Worm (Caenorhabditis elegans) whole organism, L4 larva: Measurements from ENCODE around the gene F25B5.5.

Experiments used
- D1046.2 ChIP-seq: fragments of 200-800 bp; sonication (Bioruptor generic); IDR thresholded peaks from 2 replicates; pipeline ENCODE4 v1.3.6; 2022; ENCODE audit warnings: missing genetic modification characterization, missing compliant biosample characterization
- F10B5.3 ChIP-seq: sonication (generic microtip); optimal IDR thresholded peaks from 2 replicates; lab custom pipeline; 2016; ENCODE audit warnings: mild to moderate bottlenecking, missing genetic modification characterization, missing compliant biosample characterization
- F49E8.2 ChIP-seq: sonication (generic microtip); optimal IDR thresholded peaks from 2 replicates; lab custom pipeline; 2016; ENCODE audit warnings: missing compliant biosample characterization, mild to moderate bottlenecking, missing genetic modification characterization, borderline replicate concordance
- T20F7.1 ChIP-seq: fragments of 200-800 bp; sonication (Bioruptor generic); optimal IDR thresholded peaks from 2 replicates; lab custom pipeline; 2018; ENCODE audit warnings: mild to moderate bottlenecking, missing genetic modification characterization, missing compliant biosample characterization
- Y48G9A.11 ChIP-seq: fragments of 200-800 bp; sonication (Bioruptor generic); IDR thresholded peaks from 2 replicates; pipeline ENCODE4 v1.3.6; 2022; ENCODE audit warnings: missing genetic modification reagents, missing genetic modification characterization, missing compliant biosample characterization
- Y5F2A.4 ChIP-seq: fragments of 200-800 bp; sonication (Bioruptor generic); optimal IDR thresholded peaks from 2 replicates; lab custom pipeline; 2018; ENCODE audit warnings: mild to moderate bottlenecking, missing genetic modification characterization, missing compliant biosample characterization
- ZK337.2 ChIP-seq: fragments of 200-800 bp; sonication (Bioruptor generic); IDR thresholded peaks from 2 replicates; pipeline ENCODE4 v1.3.6; 2022; ENCODE audit warnings: missing genetic modification reagents, missing genetic modification characterization, missing compliant biosample characterization
- arid-1 ChIP-seq: fragments of 200-800 bp; sonication (Bioruptor generic); conservative IDR thresholded peaks from 2 replicates; pipeline ENCODE4 v1.3.6; 2022; ENCODE audit warnings: missing genetic modification reagents, missing genetic modification characterization, missing compliant biosample characterization
- ceh-20 ChIP-seq: fragments of 200-800 bp; sonication (Bioruptor generic); IDR thresholded peaks from 2 replicates; pipeline ENCODE4 v1.3.6; 2022; ENCODE audit warnings: missing genetic modification reagents, missing genetic modification characterization, missing compliant biosample characterization
- ceh-28 ChIP-seq: fragments of 150-350 bp; optimal IDR thresholded peaks from 2 replicates; lab custom pipeline; 2014; ENCODE audit warnings: missing biosample characterization, missing genetic modification reagents, missing genetic modification characterization
- ceh-44 ChIP-seq: fragments of 200-800 bp; sonication (Bioruptor generic); IDR thresholded peaks from 2 replicates; pipeline ENCODE4 v1.3.6; 2022; ENCODE audit warnings: missing genetic modification reagents, missing genetic modification characterization, missing compliant biosample characterization
- ceh-62 ChIP-seq: sonication (generic microtip); optimal IDR thresholded peaks from 2 replicates; lab custom pipeline; 2017; ENCODE audit warnings: missing biosample characterization, missing genetic modification characterization
- ces-1 ChIP-seq: fragments of 150-350 bp; sonication (generic microtip); optimal IDR thresholded peaks from 4 replicates; lab custom pipeline; 2014; ENCODE audit warnings: missing biosample characterization, missing genetic modification reagents, missing genetic modification characterization
- cey-2 ChIP-seq: sonication (generic microtip); optimal IDR thresholded peaks from 3 replicates; lab custom pipeline; 2017; ENCODE audit warnings: missing genetic modification characterization, mild to moderate bottlenecking, missing compliant biosample characterization, antibody characterized with exemption, borderline replicate concordance; ENCODE audit not compliant: insufficient read depth
- daf-16 ChIP-seq, 3 experiments: sonication (generic microtip); optimal IDR thresholded peaks; 2 replicates each; lab custom pipeline; 2016 to 2017; ENCODE audit warnings: missing genetic modification characterization in 3 of 3, missing genetic modification reagents in 3 of 3, mild to moderate bottlenecking in 2 of 3, missing compliant biosample characterization in 2 of 3, missing biosample characterization in 1 of 3, moderate library complexity in 1 of 3
- daf-19 ChIP-seq: fragments of 200-800 bp; sonication (Bioruptor generic); conservative IDR thresholded peaks from 2 replicates; pipeline ENCODE4 v1.3.6; 2022; ENCODE audit warnings: missing genetic modification characterization, missing compliant biosample characterization
- dpl-1 ChIP-seq: fragments of 150-350 bp; optimal IDR thresholded peaks from 2 replicates; lab custom pipeline; 2014; ENCODE audit warnings: missing biosample characterization, missing genetic modification reagents, missing genetic modification characterization
- egl-27 ChIP-seq: sonication (generic microtip); optimal IDR thresholded peaks from 3 replicates; lab custom pipeline; 2017; ENCODE audit warnings: missing biosample characterization, missing genetic modification reagents, missing genetic modification characterization
- egl-43 ChIP-seq: fragments of 200-800 bp; sonication (Bioruptor generic); IDR thresholded peaks from 2 replicates; pipeline ENCODE4 v1.3.6; 2022; ENCODE audit warnings: missing genetic modification reagents, missing genetic modification characterization, missing compliant biosample characterization
- fkh-10 ChIP-seq: fragments of 150-350 bp; optimal IDR thresholded peaks from 2 replicates; lab custom pipeline; 2014; ENCODE audit warnings: missing biosample characterization, missing genetic modification reagents, missing genetic modification characterization
- jun-1 ChIP-seq: fragments of 150-350 bp; optimal IDR thresholded peaks from 2 replicates; lab custom pipeline; 2014; ENCODE audit warnings: missing biosample characterization, missing genetic modification reagents, missing genetic modification characterization
- lim-7 ChIP-seq: fragments of 200-800 bp; sonication (Bioruptor generic); IDR thresholded peaks from 2 replicates; pipeline ENCODE4 v1.3.6; 2022; ENCODE audit warnings: missing genetic modification characterization, missing compliant biosample characterization
- lin-13 ChIP-seq: fragments of 150-350 bp; optimal IDR thresholded peaks from 2 replicates; lab custom pipeline; 2014; ENCODE audit warnings: missing biosample characterization, missing genetic modification reagents, missing genetic modification characterization
- lin-15B ChIP-seq: fragments of 150-350 bp; sonication (generic microtip); optimal IDR thresholded peaks from 3 replicates; lab custom pipeline; 2014; ENCODE audit warnings: missing biosample characterization, missing genetic modification characterization
- lin-29 ChIP-seq: fragments of 200-800 bp; sonication (Bioruptor generic); IDR thresholded peaks from 2 replicates; pipeline ENCODE4 v1.3.6; 2022; ENCODE audit warnings: missing genetic modification reagents, missing genetic modification characterization, missing compliant biosample characterization
- lin-39 ChIP-seq: fragments of 150-350 bp; optimal IDR thresholded peaks from 2 replicates; lab custom pipeline; 2014; ENCODE audit warnings: missing biosample characterization, missing genetic modification reagents, missing genetic modification characterization
- lir-3 ChIP-seq: sonication (generic microtip); optimal IDR thresholded peaks from 2 replicates; lab custom pipeline; 2016; ENCODE audit warnings: mild to moderate bottlenecking, missing genetic modification characterization, missing compliant biosample characterization
- madf-5 ChIP-seq, 2 experiments: fragments of 200-800 bp; sonication (Bioruptor generic); IDR thresholded peaks; 2 replicates each; pipeline ENCODE4 v1.3.6; 2022; ENCODE audit warnings: missing compliant biosample characterization in 2 of 2, missing genetic modification characterization in 2 of 2
- mdl-1 ChIP-seq, 2 experiments: fragments of 150-350 bp in 1 of 2; sonication (generic microtip) in 1 of 2; optimal IDR thresholded peaks; 2 replicates each; lab custom pipeline; 2014 to 2017; ENCODE audit warnings: missing biosample characterization in 2 of 2, missing genetic modification characterization in 2 of 2
- mep-1 ChIP-seq: fragments of 150-350 bp; sonication (generic microtip); optimal IDR thresholded peaks from 3 replicates; lab custom pipeline; 2014; ENCODE audit warnings: missing biosample characterization, missing genetic modification characterization
- mxl-2 ChIP-seq: fragments of 200-800 bp; sonication (Bioruptor generic); conservative IDR thresholded peaks from 2 replicates; pipeline ENCODE4 v1.3.6; 2022; ENCODE audit warnings: missing genetic modification reagents, missing genetic modification characterization, missing compliant biosample characterization
- mxl-3 ChIP-seq: fragments of 200-800 bp; sonication (Bioruptor generic); optimal IDR thresholded peaks from 2 replicates; lab custom pipeline; 2018; ENCODE audit warnings: mild to moderate bottlenecking, missing genetic modification characterization, missing compliant biosample characterization
- nhr-102 ChIP-seq: sonication (generic microtip); optimal IDR thresholded peaks from 2 replicates; lab custom pipeline; 2016; ENCODE audit warnings: mild to moderate bottlenecking, missing genetic modification characterization, moderate library complexity, missing compliant biosample characterization
- nhr-11 ChIP-seq: fragments of 150-350 bp; optimal IDR thresholded peaks from 2 replicates; lab custom pipeline; 2014; ENCODE audit warnings: missing biosample characterization, missing genetic modification characterization
- nhr-237 ChIP-seq: sonication (generic microtip); optimal IDR thresholded peaks from 2 replicates; lab custom pipeline; 2017; ENCODE audit warnings: missing biosample characterization, missing genetic modification characterization
- nhr-28 ChIP-seq: fragments of 150-350 bp; optimal IDR thresholded peaks from 2 replicates; lab custom pipeline; 2014; ENCODE audit warnings: missing biosample characterization, missing genetic modification characterization
- nhr-41 ChIP-seq: fragments of 200-800 bp; sonication (Bioruptor generic); IDR thresholded peaks from 2 replicates; pipeline ENCODE4 v1.3.6; 2022; ENCODE audit warnings: missing genetic modification reagents, missing genetic modification characterization, missing compliant biosample characterization
- nhr-77 ChIP-seq: fragments of 150-350 bp; optimal IDR thresholded peaks from 2 replicates; lab custom pipeline; 2014; ENCODE audit warnings: missing biosample characterization, missing genetic modification characterization
- pha-4 ChIP-seq, 2 experiments: fragments of 150-350 bp in 1 of 2; fragments of 200-800 bp in 1 of 2; sonication (Bioruptor generic) in 1 of 2; IDR thresholded peaks in 1 of 2; optimal IDR thresholded peaks in 1 of 2; 2 replicates each; pipeline versions ENCODE4 v1.3.6 to Lab custom; 2014 to 2022; ENCODE audit warnings: missing genetic modification characterization in 2 of 2, missing genetic modification reagents in 2 of 2, missing biosample characterization in 1 of 2, missing compliant biosample characterization in 1 of 2
- php-3 ChIP-seq: fragments of 200-800 bp; sonication (Bioruptor generic); IDR thresholded peaks from 2 replicates; pipeline ENCODE4 v1.3.6; 2022; ENCODE audit warnings: missing genetic modification reagents, missing genetic modification characterization, missing compliant biosample characterization
- pqm-1 ChIP-seq: sonication (generic microtip); optimal IDR thresholded peaks from 2 replicates; lab custom pipeline; 2017; ENCODE audit warnings: missing biosample characterization, missing genetic modification characterization
- rbr-2 ChIP-seq: sonication (generic microtip); optimal IDR thresholded peaks from 2 replicates; lab custom pipeline; 2016; ENCODE audit warnings: missing genotype, missing genetic modification characterization, missing compliant biosample characterization
- saeg-2 ChIP-seq: fragments of 200-800 bp; sonication (Bioruptor generic); IDR thresholded peaks from 2 replicates; pipeline ENCODE4 v1.3.6; 2022; ENCODE audit warnings: missing genetic modification reagents, missing genetic modification characterization, missing compliant biosample characterization
- snpc-1.2 ChIP-seq: fragments of 200-800 bp; sonication (Bioruptor generic); IDR thresholded peaks from 2 replicates; pipeline ENCODE4 v1.3.6; 2022; ENCODE audit warnings: missing genetic modification reagents, missing genetic modification characterization, missing compliant biosample characterization
- tra-1 ChIP-seq: fragments of 200-800 bp; sonication (Bioruptor generic); IDR thresholded peaks from 2 replicates; pipeline ENCODE4 v1.3.6; 2022; ENCODE audit warnings: missing genetic modification reagents, missing genetic modification characterization, missing compliant biosample characterization
- zfp-2 ChIP-seq: sonication (generic microtip); optimal IDR thresholded peaks from 2 replicates; lab custom pipeline; 2016; ENCODE audit warnings: mild to moderate bottlenecking, missing genetic modification characterization, missing compliant biosample characterization
- zip-11 ChIP-seq: fragments of 200-800 bp; sonication (Bioruptor generic); IDR thresholded peaks from 2 replicates; pipeline ENCODE4 v1.3.6; 2022; ENCODE audit warnings: missing genetic modification characterization, missing compliant biosample characterization

Gene F25B5.5

ce11 chrIII:5943368-5944180, 2.4 kb downstream of the F25B5.5 start (continued):
- TF ChIP-seq ceh-28 (tag; lab: Kevin White, UChicago) (no peak), zfp-2 (tag; lab: Kevin White, UChicago) (no peak), rbr-2 (peak; percentile 44), mxl-3 (peak; percentile 29), ceh-44 (GFP tag; lab: Robert Waterston, UW) (no peak), php-3 (GFP tag; lab: Robert Waterston, UW) (0 out of 2 replicates have a peak, but pooled peaks have one; percentile 42), daf-16 (GFP tag; optimal IDR thresholded peaks at IDR 0.05; lab: Kevin White, UChicago) (peak; percentile 31 to 52), daf-16 (tag; optimal IDR thresholded peaks at IDR 0.05; lab: Kevin White, UChicago) (peak; percentile 54), mdl-1 (tag; optimal IDR thresholded peaks at IDR 0.05; lab: Kevin White, UChicago) (peak in 1 of 2 experiments; percentile 20), pqm-1 (no peak), lim-7 (GFP tag; lab: Robert Waterston, UW) (peak; percentile 66), nhr-77 (peak; percentile 96), mxl-2 (GFP tag; lab: Robert Waterston, UW) (no peak), lin-15B (tag; lab: Kevin White, UChicago) (no peak), jun-1 (peak; percentile 9), T20F7.1 (GFP tag; lab: Kevin White, UChicago) (peak; percentile 79), ceh-62 (tag; lab: Kevin White, UChicago) (no peak), nhr-237 (tag; lab: Kevin White, UChicago) (no peak), fkh-10 (GFP tag; lab: Kevin White, UChicago) (no peak), madf-5 (GFP tag; IDR thresholded peaks at IDR 0.05; lab: Robert Waterston, UW) (no peak; a peak in 1 of 4 replicates), snpc-1.2 (GFP tag; lab: Robert Waterston, UW) (no peak), Y48G9A.11 (peak; percentile 25), lin-13 (GFP tag; lab: Kevin White, UChicago) (peak; percentile 79), lin-39 (tag; lab: Kevin White, UChicago) (no peak), egl-27 (tag; lab: Kevin White, UChicago) (no peak), saeg-2 (peak; percentile 9), D1046.2 (GFP tag; lab: Robert Waterston, UW) (no peak), F49E8.2 (tag; lab: Kevin White, UChicago) (peak; percentile 14), zip-11 (GFP tag; lab: Robert Waterston, UW) (no peak), nhr-11 (tag; lab: Kevin White, UChicago) (no peak), nhr-102 (tag; lab: Kevin White, UChicago) (peak; percentile 91), cey-2 (peak; percentile 42), daf-19 (GFP tag; lab: Robert Waterston, UW) (peak; percentile 55; the same call in 1 of the 2 replicates), nhr-41 (GFP tag; lab: Robert Waterston, UW) (peak; percentile 16; the same call in 1 of the 2 replicates), tra-1 (GFP tag; lab: Robert Waterston, UW) (no peak), dpl-1 (GFP tag; lab: Kevin White, UChicago) (peak; percentile 2), mep-1 (tag; lab: Kevin White, UChicago) (peak; percentile 95), arid-1 (GFP tag; lab: Robert Waterston, UW) (peak; percentile 68), ZK337.2 (peak; percentile 13; the same call in 1 of the 2 replicates), Y5F2A.4 (GFP tag; lab: Kevin White, UChicago) (peak; percentile 39), lin-29 (no peak), nhr-28 (tag; lab: Kevin White, UChicago) (no peak), egl-43 (GFP tag; lab: Robert Waterston, UW) (no peak), ces-1 (no peak), F10B5.3 (tag; lab: Kevin White, UChicago) (peak; percentile 66), pha-4 (GFP tag; IDR thresholded peaks at IDR 0.05; lab: Robert Waterston, UW) (peak; percentile 48; the same call in 1 of the 2 replicates), pha-4 (tag; optimal IDR thresholded peaks at IDR 0.05; lab: Kevin White, UChicago) (peak; percentile 31), ceh-20 (GFP tag; lab: Robert Waterston, UW) (peak; percentile 8; the same call in 1 of the 2 replicates), lir-3 (peak; percentile 38)
